Worm (Caenorhabditis elegans) whole organism, late embryonic: ENCODE results near the gene rog-1.
A peak's percentile ranks its signal among the peaks of the same experiment; 100 is the strongest.

ENCODE experiments used
- F13H6.1 ChIP-seq: sonication (generic microtip); optimal IDR thresholded peaks from 2 replicates; lab custom pipeline; 2016; ENCODE audit warnings: missing genetic modification characterization, missing compliant biosample characterization
- K02D7.2 ChIP-seq: sonication (generic microtip); optimal IDR thresholded peaks from 2 replicates; lab custom pipeline; 2017; ENCODE audit warnings: mild to moderate bottlenecking, missing genetic modification characterization, missing compliant biosample characterization
- K09A11.1 ChIP-seq: sonication (generic microtip); optimal IDR thresholded peaks from 2 replicates; lab custom pipeline; 2017; ENCODE audit warnings: antibody characterized with exemption, mild to moderate bottlenecking, missing genetic modification characterization, missing compliant biosample characterization; ENCODE audit not compliant: insufficient read depth
- Y22D7AL.16 ChIP-seq: sonication (generic microtip); optimal IDR thresholded peaks from 2 replicates; lab custom pipeline; 2016; ENCODE audit warnings: missing genetic modification characterization, missing compliant biosample characterization
- ahr-1 ChIP-seq: sonication (generic microtip); optimal IDR thresholded peaks from 2 replicates; lab custom pipeline; 2016; ENCODE audit warnings: missing genetic modification characterization, missing compliant biosample characterization
- ceh-19 ChIP-seq: fragments of 200-800 bp; sonication (Bioruptor generic); optimal IDR thresholded peaks from 2 replicates; lab custom pipeline; 2018; ENCODE audit warnings: mild to moderate bottlenecking, missing genetic modification characterization, missing compliant biosample characterization
- ceh-2 ChIP-seq: sonication (generic microtip); optimal IDR thresholded peaks from 2 replicates; lab custom pipeline; 2016; ENCODE audit warnings: missing genotype, missing genetic modification characterization, missing compliant biosample characterization
- ceh-22 ChIP-seq: sonication (generic microtip); optimal IDR thresholded peaks from 2 replicates; lab custom pipeline; 2017; ENCODE audit warnings: missing biosample characterization, missing genetic modification characterization
- ceh-24 ChIP-seq: sonication (generic microtip); optimal IDR thresholded peaks from 2 replicates; lab custom pipeline; 2016; ENCODE audit warnings: mild to moderate bottlenecking, missing genetic modification characterization, missing compliant biosample characterization
- ceh-31 ChIP-seq: sonication (generic microtip); optimal IDR thresholded peaks from 2 replicates; lab custom pipeline; 2016; ENCODE audit warnings: missing genetic modification characterization, missing compliant biosample characterization
- ceh-34 ChIP-seq: sonication (generic microtip); optimal IDR thresholded peaks from 2 replicates; lab custom pipeline; 2016; ENCODE audit warnings: mild to moderate bottlenecking, missing genetic modification characterization, missing compliant biosample characterization
- ceh-45 ChIP-seq: fragments of 200-800 bp; sonication (Bioruptor generic); IDR thresholded peaks from 2 replicates; pipeline ENCODE4 v1.3.6; 2022; ENCODE audit warnings: missing genetic modification reagents, missing genetic modification characterization, missing compliant biosample characterization
- ceh-48 ChIP-seq: sonication (generic microtip); optimal IDR thresholded peaks from 2 replicates; lab custom pipeline; 2016; ENCODE audit warnings: missing genetic modification characterization, inconsistent platforms, missing compliant biosample characterization
- ceh-9 ChIP-seq: sonication (generic microtip); optimal IDR thresholded peaks from 2 replicates; lab custom pipeline; 2016; ENCODE audit warnings: mild to moderate bottlenecking, missing genetic modification characterization, inconsistent platforms, missing compliant biosample characterization
- che-1 ChIP-seq: sonication (generic microtip); optimal IDR thresholded peaks from 2 replicates; lab custom pipeline; 2016; ENCODE audit warnings: mild to moderate bottlenecking, missing genetic modification characterization, missing compliant biosample characterization
- dve-1 ChIP-seq: sonication (generic microtip); optimal IDR thresholded peaks from 2 replicates; lab custom pipeline; 2017; ENCODE audit warnings: antibody characterized with exemption, mild to moderate bottlenecking, missing genetic modification characterization, missing compliant biosample characterization
- elt-2 ChIP-seq: sonication (generic microtip); optimal IDR thresholded peaks from 2 replicates; lab custom pipeline; 2016; ENCODE audit warnings: missing genetic modification reagents, missing genetic modification characterization, missing compliant biosample characterization
- elt-4 ChIP-seq: sonication (generic microtip); optimal IDR thresholded peaks from 2 replicates; lab custom pipeline; 2016; ENCODE audit warnings: missing genetic modification characterization, missing compliant biosample characterization
- ets-4 ChIP-seq: sonication (generic microtip); optimal IDR thresholded peaks from 2 replicates; lab custom pipeline; 2016; ENCODE audit warnings: missing genetic modification characterization, missing compliant biosample characterization
- hlh-30 ChIP-seq: sonication (generic microtip); optimal IDR thresholded peaks from 2 replicates; lab custom pipeline; 2017; ENCODE audit warnings: antibody characterized with exemption, missing genetic modification characterization, missing compliant biosample characterization; ENCODE audit not compliant: insufficient read depth
- hlh-6 ChIP-seq: sonication (generic microtip); optimal IDR thresholded peaks from 2 replicates; lab custom pipeline; 2016; ENCODE audit warnings: missing genotype, missing genetic modification characterization, missing compliant biosample characterization
- hlh-8 ChIP-seq: sonication (generic microtip); optimal IDR thresholded peaks from 2 replicates; lab custom pipeline; 2016; ENCODE audit warnings: missing genotype, missing genetic modification characterization, missing compliant biosample characterization
- lim-6 ChIP-seq: sonication (generic microtip); optimal IDR thresholded peaks from 2 replicates; lab custom pipeline; 2016; ENCODE audit warnings: missing genetic modification characterization, missing compliant biosample characterization
- nhr-11 ChIP-seq: fragments of 150-350 bp; optimal IDR thresholded peaks from 2 replicates; lab custom pipeline; 2014; ENCODE audit warnings: missing biosample characterization, missing genetic modification characterization
- nhr-232 ChIP-seq: sonication (generic microtip); optimal IDR thresholded peaks from 2 replicates; lab custom pipeline; 2016; ENCODE audit warnings: missing genetic modification characterization, missing compliant biosample characterization
- pag-3 ChIP-seq: sonication (generic microtip); optimal IDR thresholded peaks from 2 replicates; lab custom pipeline; 2016; ENCODE audit warnings: missing compliant biosample characterization, missing genetic modification characterization, borderline replicate concordance
- pax-1 ChIP-seq: fragments of 150-350 bp; optimal IDR thresholded peaks from 2 replicates; lab custom pipeline; 2014; ENCODE audit warnings: missing biosample characterization, missing genetic modification characterization
- pqm-1 ChIP-seq: sonication (generic microtip); optimal IDR thresholded peaks from 2 replicates; lab custom pipeline; 2016; ENCODE audit warnings: missing genetic modification characterization, missing compliant biosample characterization
- sdc-2 ChIP-seq: sonication (generic microtip); optimal IDR thresholded peaks from 2 replicates; lab custom pipeline; 2016; ENCODE audit warnings: missing genotype, missing genetic modification characterization, missing compliant biosample characterization
- tbx-2 ChIP-seq: sonication (generic microtip); optimal IDR thresholded peaks from 2 replicates; lab custom pipeline; 2016; ENCODE audit warnings: missing genetic modification characterization, missing compliant biosample characterization
- tbx-7 ChIP-seq: sonication (generic microtip); optimal IDR thresholded peaks from 2 replicates; lab custom pipeline; 2016; ENCODE audit warnings: missing genotype, missing genetic modification characterization, missing compliant biosample characterization
- unc-3 ChIP-seq, 2 experiments: fragments of 200-800 bp in 1 of 2; sonication (Bioruptor generic) in 1 of 2; sonication (generic microtip) in 1 of 2; conservative IDR thresholded peaks in 1 of 2; optimal IDR thresholded peaks in 1 of 2; 2 replicates each; pipeline versions ENCODE4 v1.3.6 to Lab custom; 2016 to 2022; ENCODE audit warnings: missing compliant biosample characterization in 2 of 2, missing genetic modification characterization in 2 of 2, missing genetic modification reagents in 1 of 2
- unc-42 ChIP-seq: sonication (generic microtip); optimal IDR thresholded peaks from 2 replicates; lab custom pipeline; 2016; ENCODE audit warnings: missing genotype, missing genetic modification characterization, missing compliant biosample characterization
- unc-55 ChIP-seq: sonication (generic microtip); optimal IDR thresholded peaks from 2 replicates; lab custom pipeline; 2017; ENCODE audit warnings: missing biosample characterization, missing genetic modification reagents, missing genetic modification characterization
- unc-86 ChIP-seq: sonication (generic microtip); optimal IDR thresholded peaks from 2 replicates; lab custom pipeline; 2016; ENCODE audit warnings: missing genetic modification characterization, missing compliant biosample characterization
- ztf-16 ChIP-seq: sonication (generic microtip); optimal IDR thresholded peaks from 2 replicates; lab custom pipeline; 2017; ENCODE audit warnings: missing genetic modification characterization, missing compliant biosample characterization

Gene rog-1

ce11 chrII:1357905-1358304 is 16.9 kb downstream of the rog-1 start, which contains the start of gene C13A10.2:
C13A10.2 (minus strand) TSS chrII:1358005.
- TF ChIP-seq nhr-232 (tag; lab: Kevin White, UChicago) = no peak
- TF ChIP-seq unc-42 (tag; lab: Kevin White, UChicago) = no peak
- no peak for TF ChIP-seq F13H6.1 (tag; lab: Kevin White, UChicago)
- no peak for TF ChIP-seq ets-4 (tag; lab: Kevin White, UChicago)
- no peak for TF ChIP-seq unc-55 (GFP tag; lab: Kevin White, UChicago)
- no peak for TF ChIP-seq elt-4 (tag; lab: Kevin White, UChicago)
- TF ChIP-seq K02D7.2 (tag; lab: Kevin White, UChicago) = no peak
- TF ChIP-seq hlh-6 = no peak
- no peak for TF ChIP-seq unc-86
- no peak for TF ChIP-seq tbx-7 (tag; lab: Kevin White, UChicago)
- no peak for TF ChIP-seq ceh-45 (GFP tag; lab: Robert Waterston, UW)
- no peak for TF ChIP-seq pag-3
- no peak for TF ChIP-seq pqm-1 (tag; lab: Kevin White, UChicago)
- TF ChIP-seq ceh-19 (GFP tag; lab: Kevin White, UChicago) = no peak
- no peak for TF ChIP-seq Y22D7AL.16 (tag; lab: Kevin White, UChicago)
- no peak for TF ChIP-seq ceh-48
- TF ChIP-seq pax-1 (tag; lab: Kevin White, UChicago) = no peak
- no peak for TF ChIP-seq ceh-24 (tag; lab: Kevin White, UChicago)
- TF ChIP-seq, all 69 proteins: peak for 0

- TF ChIP-seq tbx-7 (tag; lab: Kevin White, UChicago) (no peak), ahr-1 (tag; lab: Kevin White, UChicago) (no peak), ceh-22 (tag; lab: Kevin White, UChicago) (no peak), K09A11.1 (tag; lab: Kevin White, UChicago) (no peak)
Measured at ce11 chrII:1357262-1357661, 17.5 kb downstream of the rog-1 start.

- TF ChIP-seq ceh-34 (tag; lab: Kevin White, UChicago) (no peak), ceh-31 (tag; lab: Kevin White, UChicago) (no peak), ztf-16 (tag; lab: Kevin White, UChicago) (no peak), elt-2 (tag; lab: Kevin White, UChicago) (peak; percentile 39)
Measured at ce11 chrII:1355480-1355879, 19.3 kb downstream of the rog-1 start, which contains the start of gene C13A10.1. C13A10.1 (minus strand) TSS chrII:1355649.

- no peak for TF ChIP-seq pag-3
- TF ChIP-seq sdc-2 (tag; lab: Kevin White, UChicago) = no peak
- TF ChIP-seq ceh-9 (tag; lab: Kevin White, UChicago) = no peak
- no peak for TF ChIP-seq hlh-30 (tag; lab: Kevin White, UChicago)
- TF ChIP-seq pqm-1 (tag; lab: Kevin White, UChicago) = no peak
- no peak for TF ChIP-seq che-1 (tag; lab: Kevin White, UChicago)
- no peak for TF ChIP-seq Y22D7AL.16 (tag; lab: Kevin White, UChicago)
- TF ChIP-seq unc-3 (GFP tag; conservative IDR thresholded peaks at IDR 0.05; lab: Robert Waterston, UW) = no peak
- TF ChIP-seq unc-3 (tag; optimal IDR thresholded peaks at IDR 0.05; lab: Kevin White, UChicago) = no peak
- no peak for TF ChIP-seq lim-6 (tag; lab: Kevin White, UChicago)
- TF ChIP-seq tbx-7 (tag; lab: Kevin White, UChicago) = no peak
- TF ChIP-seq tbx-2 = no peak
- no peak for TF ChIP-seq dve-1
- no peak for TF ChIP-seq hlh-8 (tag; lab: Kevin White, UChicago)
- TF ChIP-seq nhr-11 (tag; lab: Kevin White, UChicago) = no peak
- no peak for TF ChIP-seq ahr-1 (tag; lab: Kevin White, UChicago)
- TF ChIP-seq ceh-2 (tag; lab: Kevin White, UChicago) = no peak
Measured at ce11 chrII:1344524-1345119, 30.2 kb downstream of the rog-1 start.
